Fruit fly (Drosophila melanogaster) whole organism, embryonic: Measurements from ENCODE around the gene CG6465.
A peak's percentile ranks its signal among the peaks of the same experiment; 100 is the strongest.

Experiments
- Atf6 ChIP-seq: fragments of 200-800 bp; sonication (Bioruptor generic); IDR thresholded peaks from 2 replicates; pipeline ENCODE4 v1.3.6; 2022; ENCODE audit warnings: missing biosample characterization, missing genetic modification characterization
- CG10565 ChIP-seq: fragments of 200-800 bp; sonication (Bioruptor generic); optimal IDR thresholded peaks from 3 replicates; lab custom pipeline; 2016; ENCODE audit warnings: missing biosample characterization, mild to moderate bottlenecking, missing genetic modification characterization
- CG11504 ChIP-seq: fragments of 200-800 bp; sonication (Bioruptor generic); optimal IDR thresholded peaks from 3 replicates; lab custom pipeline; 2019; ENCODE audit warnings: missing biosample characterization, mild to moderate bottlenecking, missing genetic modification characterization, moderate library complexity
- CG11723 ChIP-seq: fragments of 200-800 bp; sonication (Bioruptor generic); optimal IDR thresholded peaks from 2 replicates; lab custom pipeline; 2017; ENCODE audit warnings: missing biosample characterization, mild to moderate bottlenecking, missing genetic modification characterization
- CG12104 ChIP-seq: fragments of 200-800 bp; sonication (Bioruptor generic); optimal IDR thresholded peaks from 3 replicates; lab custom pipeline; 2016; ENCODE audit warnings: missing biosample characterization, missing genetic modification characterization
- CG12391 ChIP-seq: fragments of 200-800 bp; sonication (Bioruptor generic); optimal IDR thresholded peaks from 3 replicates; lab custom pipeline; 2018; ENCODE audit warnings: missing biosample characterization, mild to moderate bottlenecking, missing genetic modification characterization, moderate library complexity
- CG14860 ChIP-seq: fragments of 200-800 bp; sonication (Bioruptor generic); IDR thresholded peaks from 3 replicates; pipeline ENCODE4 v1.3.6; 2022; ENCODE audit warnings: missing biosample characterization, missing genetic modification characterization; ENCODE audit not compliant: partially characterized antibody
- CG1647 ChIP-seq: fragments of 200-800 bp; sonication (Bioruptor generic); optimal IDR thresholded peaks from 3 replicates; lab custom pipeline; 2016; ENCODE audit warnings: missing biosample characterization, missing genetic modification characterization
- CG18011 ChIP-seq: fragments of 200-800 bp; sonication (Bioruptor generic); optimal IDR thresholded peaks from 2 replicates; lab custom pipeline; 2017; ENCODE audit warnings: missing biosample characterization, missing genetic modification characterization, mild to moderate bottlenecking, moderate library complexity, missing genotype
- CG18262 ChIP-seq: fragments of 200-800 bp; optimal IDR thresholded peaks from 3 replicates; lab custom pipeline; 2019; ENCODE audit warnings: missing biosample characterization, mild to moderate bottlenecking, missing genetic modification characterization, moderate library complexity
- CG3281 ChIP-seq: fragments of 200-800 bp; sonication (Bioruptor generic); optimal IDR thresholded peaks from 3 replicates; lab custom pipeline; 2017; ENCODE audit warnings: missing biosample characterization, mild to moderate bottlenecking, missing genetic modification characterization
- CG4282 ChIP-seq: fragments of 200-800 bp; sonication (Bioruptor generic); optimal IDR thresholded peaks from 2 replicates; lab custom pipeline; 2016; ENCODE audit warnings: missing biosample characterization, missing genetic modification characterization
- CG4424 ChIP-seq: fragments of 200-800 bp; sonication (Bioruptor generic); optimal IDR thresholded peaks from 3 replicates; lab custom pipeline; 2016; ENCODE audit warnings: missing biosample characterization, missing genetic modification characterization
- CG6272 ChIP-seq: fragments of 200-800 bp; sonication (Bioruptor generic); IDR thresholded peaks from 2 replicates; pipeline ENCODE4 v1.3.6; 2022; ENCODE audit warnings: missing biosample characterization, missing genetic modification characterization
- CG6765 ChIP-seq: fragments of 200-800 bp; sonication (Bioruptor generic); optimal IDR thresholded peaks from 3 replicates; lab custom pipeline; 2017; ENCODE audit warnings: missing biosample characterization, mild to moderate bottlenecking, missing genetic modification characterization
- CG6813 ChIP-seq: fragments of 200-800 bp; sonication (Bioruptor generic); optimal IDR thresholded peaks from 2 replicates; lab custom pipeline; 2017; ENCODE audit warnings: missing biosample characterization, missing genetic modification characterization, mild to moderate bottlenecking, moderate library complexity, missing genetic modification reagents
- CG8765 ChIP-seq: fragments of 200-800 bp; sonication (Bioruptor generic); IDR thresholded peaks from 2 replicates; pipeline ENCODE4 v1.3.6; 2022; ENCODE audit warnings: missing biosample characterization, missing genetic modification characterization
- CG9817 ChIP-seq: fragments of 200-800 bp; sonication (Bioruptor generic); optimal IDR thresholded peaks from 2 replicates; lab custom pipeline; 2018; ENCODE audit warnings: missing biosample characterization, mild to moderate bottlenecking, missing genetic modification characterization, moderate library complexity
- CHES-1-like ChIP-seq: fragments of 200-800 bp; sonication (Bioruptor generic); optimal IDR thresholded peaks from 2 replicates; lab custom pipeline; 2016; ENCODE audit warnings: missing biosample characterization, missing genetic modification characterization
- CoRest ChIP-seq: fragments of 200-800 bp; sonication (Bioruptor generic); optimal IDR thresholded peaks from 3 replicates; lab custom pipeline; 2018; ENCODE audit warnings: missing biosample characterization, mild to moderate bottlenecking, missing genetic modification characterization, moderate library complexity
- D ChIP-seq, 2 experiments: fragments of 200-800 bp in 1 of 2; fragments of >200 bp in 1 of 2; sonication (Bioruptor generic) in 1 of 2; optimal IDR thresholded peaks; 2 replicates in 1 of 2; 3 replicates in 1 of 2; lab custom pipeline; 2017; ENCODE audit warnings: mild to moderate bottlenecking in 1 of 2, missing biosample characterization in 1 of 2, missing genetic modification characterization in 1 of 2, missing genetic modification reagents in 1 of 2
- Dp ChIP-seq: fragments of 200-800 bp; sonication (Bioruptor generic); optimal IDR thresholded peaks from 2 replicates; lab custom pipeline; 2018; ENCODE audit warnings: missing biosample characterization, mild to moderate bottlenecking, missing genetic modification characterization, moderate library complexity
- Dref ChIP-seq: fragments of 200-800 bp; sonication (Bioruptor generic); IDR thresholded peaks from 2 replicates; pipeline ENCODE4 v1.3.6; 2022; ENCODE audit warnings: missing biosample characterization, missing genetic modification characterization
- Fer3 ChIP-seq: fragments of 200-800 bp; sonication (Bioruptor generic); optimal IDR thresholded peaks from 2 replicates; lab custom pipeline; 2018; ENCODE audit warnings: missing biosample characterization, mild to moderate bottlenecking, missing genetic modification characterization, moderate library complexity
- Hmr ChIP-seq: fragments of 200-800 bp; sonication (Bioruptor generic); optimal IDR thresholded peaks from 3 replicates; lab custom pipeline; 2017; ENCODE audit warnings: mild to moderate bottlenecking, missing biosample characterization, missing genetic modification reagents, missing genetic modification characterization
- Hmx ChIP-seq: fragments of 200-800 bp; sonication (Bioruptor generic); optimal IDR thresholded peaks from 2 replicates; lab custom pipeline; 2016; ENCODE audit warnings: missing biosample characterization, missing genetic modification characterization
- Max ChIP-seq: fragments of 200-800 bp; sonication (Bioruptor generic); optimal IDR thresholded peaks from 2 replicates; lab custom pipeline; 2016; ENCODE audit warnings: missing biosample characterization, mild to moderate bottlenecking, missing genetic modification characterization
- Optix ChIP-seq: fragments of 200-800 bp; sonication (Bioruptor generic); IDR thresholded peaks from 3 replicates; pipeline ENCODE4 v1.3.6; 2022; ENCODE audit warnings: missing biosample characterization, missing genetic modification characterization
- Ssrp ChIP-seq: fragments of 200-800 bp; sonication (Bioruptor generic); optimal IDR thresholded peaks from 2 replicates; lab custom pipeline; 2018; ENCODE audit warnings: missing biosample characterization, mild to moderate bottlenecking, missing genetic modification characterization, moderate library complexity
- TFAM ChIP-seq: fragments of 200-800 bp; sonication (Bioruptor generic); optimal IDR thresholded peaks from 2 replicates; lab custom pipeline; 2017; ENCODE audit warnings: missing biosample characterization, missing genetic modification characterization, inconsistent platforms
- amos ChIP-seq: fragments of 200-800 bp; sonication (Bioruptor generic); IDR thresholded peaks from 2 replicates; pipeline ENCODE4 v1.3.6; 2022; ENCODE audit warnings: missing biosample characterization, missing genetic modification characterization; ENCODE audit not compliant: partially characterized antibody
- cg ChIP-seq: fragments of 200-800 bp; sonication (Bioruptor generic); optimal IDR thresholded peaks from 3 replicates; lab custom pipeline; 2019; ENCODE audit warnings: missing biosample characterization, mild to moderate bottlenecking, missing genetic modification characterization, moderate library complexity
- crol ChIP-seq: fragments of 200-800 bp; sonication (Bioruptor generic); IDR thresholded peaks from 2 replicates; pipeline ENCODE4 v1.3.6; 2022; ENCODE audit warnings: missing biosample characterization, missing genetic modification characterization
- crp ChIP-seq, 2 experiments: fragments of 200-800 bp; sonication (Bioruptor generic); optimal IDR thresholded peaks; 2 replicates in 1 of 2; 3 replicates in 1 of 2; lab custom pipeline; 2017; ENCODE audit warnings: missing biosample characterization in 2 of 2, missing genetic modification characterization in 2 of 2, mild to moderate bottlenecking in 1 of 2, moderate library complexity in 1 of 2
- dpn ChIP-seq, 2 experiments: fragments of 200-800 bp; sonication (Bioruptor generic); optimal IDR thresholded peaks; 3 replicates each; lab custom pipeline; 2016; ENCODE audit warnings: missing biosample characterization in 2 of 2, missing genetic modification characterization in 2 of 2
- fd96Cb ChIP-seq: fragments of 200-800 bp; sonication (Bioruptor generic); optimal IDR thresholded peaks from 2 replicates; lab custom pipeline; 2018; ENCODE audit warnings: missing biosample characterization, mild to moderate bottlenecking, missing genetic modification characterization, moderate library complexity
- gcm ChIP-seq: fragments of 200-800 bp; sonication (Bioruptor generic); optimal IDR thresholded peaks from 2 replicates; lab custom pipeline; 2019; ENCODE audit warnings: missing biosample characterization, mild to moderate bottlenecking, missing genetic modification characterization, moderate library complexity
- ind ChIP-seq: fragments of 200-800 bp; sonication (Bioruptor generic); optimal IDR thresholded peaks from 3 replicates; lab custom pipeline; 2016; ENCODE audit warnings: missing biosample characterization, missing genetic modification characterization
- jing ChIP-seq: fragments of 200-800 bp; sonication (Bioruptor generic); optimal IDR thresholded peaks from 2 replicates; lab custom pipeline; 2018; ENCODE audit warnings: missing biosample characterization, mild to moderate bottlenecking, missing genetic modification characterization
- ken ChIP-seq: fragments of 200-800 bp; sonication (Bioruptor generic); IDR thresholded peaks from 3 replicates; pipeline ENCODE4 v1.3.6; 2022; ENCODE audit warnings: missing biosample characterization, missing genetic modification characterization
- knrl ChIP-seq: fragments of 200-800 bp; sonication (Bioruptor generic); IDR thresholded peaks from 3 replicates; pipeline ENCODE4 v1.3.6; 2022; ENCODE audit warnings: missing biosample characterization, missing genetic modification characterization; ENCODE audit not compliant: partially characterized antibody
- maf-S ChIP-seq: fragments of 200-800 bp; sonication (Bioruptor generic); optimal IDR thresholded peaks from 2 replicates; lab custom pipeline; 2016; ENCODE audit warnings: missing biosample characterization, missing genetic modification characterization
- tgo ChIP-seq: fragments of 200-800 bp; sonication (Bioruptor generic); IDR thresholded peaks from 3 replicates; pipeline ENCODE4 v1.3.6; 2022; ENCODE audit warnings: missing biosample characterization, missing genetic modification characterization
- tin ChIP-seq: fragments of 200-800 bp; sonication (Bioruptor generic); optimal IDR thresholded peaks from 3 replicates; lab custom pipeline; 2016; ENCODE audit warnings: missing biosample characterization, missing genetic modification characterization
- trem ChIP-seq: fragments of 200-800 bp; optimal IDR thresholded peaks from 3 replicates; lab custom pipeline; 2019; ENCODE audit warnings: missing biosample characterization, mild to moderate bottlenecking, missing genetic modification characterization, moderate library complexity
- trh ChIP-seq: fragments of 200-800 bp; sonication (Bioruptor generic); optimal IDR thresholded peaks from 2 replicates; lab custom pipeline; 2016; ENCODE audit warnings: missing biosample characterization, missing genetic modification characterization
- wek ChIP-seq: fragments of 200-800 bp; sonication (Bioruptor generic); optimal IDR thresholded peaks from 3 replicates; lab custom pipeline; 2018; ENCODE audit warnings: missing biosample characterization, mild to moderate bottlenecking, missing genetic modification characterization, moderate library complexity
- wor ChIP-seq: fragments of 200-800 bp; sonication (Bioruptor generic); IDR thresholded peaks from 2 replicates; pipeline ENCODE4 v1.3.6; 2022; ENCODE audit warnings: missing biosample characterization, missing genetic modification characterization
- yki ChIP-seq: fragments of >200 bp; optimal IDR thresholded peaks from 3 replicates; lab custom pipeline; 2018
- zf30C ChIP-seq: fragments of 200-800 bp; sonication (Bioruptor generic); optimal IDR thresholded peaks from 3 replicates; lab custom pipeline; 2018; ENCODE audit warnings: missing biosample characterization, mild to moderate bottlenecking, missing genetic modification characterization

The CG6465 gene

DNA sequence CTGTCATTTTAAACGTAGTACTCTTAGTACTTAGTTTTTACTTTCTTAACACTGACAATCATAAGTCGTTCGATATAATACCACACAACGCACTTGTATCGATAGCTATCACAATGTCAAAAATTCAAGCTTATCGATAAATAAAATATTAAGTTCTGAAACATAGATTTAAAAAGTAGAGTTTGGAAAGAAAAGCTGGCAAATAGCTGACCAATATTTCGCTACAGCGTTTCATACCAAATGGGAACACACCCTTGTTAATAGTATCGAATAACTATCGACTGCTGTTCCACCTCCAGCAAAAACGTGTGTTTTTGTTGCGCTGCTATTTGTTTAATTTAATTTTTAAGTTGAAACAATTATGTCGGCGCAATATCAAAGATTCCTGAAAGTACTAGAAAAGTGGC is 19.3 kb upstream of the CG6465 start, which contains the start of the genes pug, CG14683 and CG46459 (continued):
- TF ChIP-seq zf30C (no peak), Hmr (GFP tag; lab: Kevin White, UChicago) (peak; percentile 6), CG6813 (GFP tag; lab: Kevin White, UChicago) (no peak), trem (tag; lab: Kevin White, UChicago) (peak; percentile 68), maf-S (GFP tag; lab: Kevin White, UChicago) (peak; percentile 41), Dref (peak; percentile 77), wor (GFP tag; lab: Robert Waterston, UW) (no peak), ind (GFP tag; lab: Kevin White, UChicago) (peak; percentile 43), CG18262 (tag; lab: Kevin White, UChicago) (peak; percentile 26), CG8765 (GFP tag; lab: Robert Waterston, UW) (no peak), CG4424 (GFP tag; lab: Kevin White, UChicago) (peak; percentile 40), crol (no peak), fd96Cb (no peak), CG1647 (GFP tag; lab: Kevin White, UChicago) (peak; percentile 74), CG12391 (tag; lab: Kevin White, UChicago) (peak; percentile 46), ken (GFP tag; lab: Robert Waterston, UW) (no peak), knrl (peak; percentile 98), Hmx (GFP tag; lab: Kevin White, UChicago) (peak; percentile 10), TFAM (GFP tag; lab: Kevin White, UChicago) (no peak), CHES-1-like (GFP tag; lab: Kevin White, UChicago) (peak; percentile 24), CG9817 (tag; lab: Kevin White, UChicago) (no peak), CG6272 (GFP tag; lab: Robert Waterston, UW) (no peak; the same call in 1 of the 2 replicates), tin (GFP tag; lab: Kevin White, UChicago) (peak; percentile 36), CG10565 (GFP tag; lab: Kevin White, UChicago) (no peak), tgo (peak; percentile 23; the same call in 1 of the 3 replicates), CG18011 (peak; percentile 2), trh (no peak), CG6765 (GFP tag; lab: Kevin White, UChicago) (no peak), CG12104 (no peak), gcm (no peak), jing (no peak), CG11723 (GFP tag; lab: Kevin White, UChicago) (no peak), cg (GFP tag; lab: Kevin White, UChicago) (no peak), CG11504 (peak; percentile 66), CG4282 (GFP tag; lab: Kevin White, UChicago) (no peak), CG14860 (GFP tag; lab: Robert Waterston, UW) (peak; percentile 98), amos (GFP tag; lab: Robert Waterston, UW) (peak; percentile 95), CoRest (peak; percentile 41), Max (GFP tag; lab: Kevin White, UChicago) (peak; percentile 25), D (optimal IDR thresholded peaks at IDR 0.05; lab: Kevin White, UChicago) (no peak), D (GFP tag; optimal IDR thresholded peaks at IDR 0.05; lab: Kevin White, UChicago) (no peak), Ssrp (tag; lab: Kevin White, UChicago) (no peak), Optix (no peak), wek (GFP tag; lab: Kevin White, UChicago) (no peak), Fer3 (tag; lab: Kevin White, UChicago) (peak; percentile 6), yki (lab: Kevin White, UChicago) (no peak), CG3281 (GFP tag; lab: Kevin White, UChicago) (peak; percentile 41), crp (GFP tag; optimal IDR thresholded peaks at IDR 0.05; lab: Kevin White, UChicago) (peak in 1 of 2 experiments; percentile 65), dpn (GFP tag; optimal IDR thresholded peaks at IDR 0.05; lab: Kevin White, UChicago) (peak; percentile 21 to 60), Atf6 (0 out of 2 replicates have a peak, but pooled peaks have one; percentile 20), Dp (GFP tag; lab: Kevin White, UChicago) (peak; percentile 63)
